Worm (Caenorhabditis elegans): Measurements from ENCODE around the gene Y67D2.2.

- TF ChIP-seq unc-62 (GFP tag; optimal IDR thresholded peaks at IDR 0.05) (no peak), dmd-4 (tag; optimal IDR thresholded peaks at IDR 0.05) (no peak), nhr-77 (tag; optimal IDR thresholded peaks at IDR 0.05) (no peak), snpc-4 (tag; optimal IDR thresholded peaks at IDR 0.05) (no peak), elt-1 (tag; optimal IDR thresholded peaks at IDR 0.05) (no peak), nhr-10 (tag; optimal IDR thresholded peaks at IDR 0.05) (no peak), lsy-2 (tag; optimal IDR thresholded peaks at IDR 0.05) (no peak)
These were observed 59.7 kb downstream of the Y67D2.2 start for ce11 chrIII:1618312-1618711.
